Worm (Caenorhabditis elegans) whole organism, early embryonic: Measurements from ENCODE around the gene ZC190.7.
"Not testable (repeated sequence)": the region's sequence is repeated elsewhere in the genome, so short reads cannot be mapped to it uniquely, and the experiment has no call there.

ENCODE experiments used
- B0310.2 ChIP-seq: sonication (generic microtip); optimal IDR thresholded peaks from 2 replicates; lab custom pipeline; 2016; ENCODE audit warnings: mild to moderate bottlenecking, missing genetic modification characterization, missing compliant biosample characterization
- F13C5.2 ChIP-seq: sonication (generic microtip); optimal IDR thresholded peaks from 2 replicates; lab custom pipeline; 2017; ENCODE audit warnings: mild to moderate bottlenecking, missing genetic modification characterization, inconsistent platforms, missing compliant biosample characterization
- aly-1 ChIP-seq: sonication (generic microtip); optimal IDR thresholded peaks from 2 replicates; lab custom pipeline; 2016; ENCODE audit warnings: missing genetic modification characterization, missing compliant biosample characterization
- ama-1 ChIP-seq: fragments of 150-350 bp; optimal IDR thresholded peaks from 2 replicates; lab custom pipeline; 2014
- ceh-13 ChIP-seq: fragments of 200-800 bp; sonication (Bioruptor generic); optimal IDR thresholded peaks from 2 replicates; lab custom pipeline; 2018; ENCODE audit warnings: mild to moderate bottlenecking, missing genetic modification characterization, missing compliant biosample characterization
- ceh-36 ChIP-seq: sonication (generic microtip); optimal IDR thresholded peaks from 2 replicates; lab custom pipeline; 2016; ENCODE audit warnings: missing genetic modification characterization, inconsistent platforms, missing compliant biosample characterization
- ets-7 ChIP-seq: sonication (generic microtip); optimal IDR thresholded peaks from 2 replicates; lab custom pipeline; 2016; ENCODE audit warnings: missing genotype, missing genetic modification characterization, missing compliant biosample characterization
- flt-1 ChIP-seq: fragments of 200-800 bp; sonication (Bioruptor generic); IDR thresholded peaks from 2 replicates; pipeline ENCODE4 v1.3.6; 2022; ENCODE audit warnings: missing genetic modification characterization, missing compliant biosample characterization
- hmbx-1 ChIP-seq: sonication (generic microtip); optimal IDR thresholded peaks from 2 replicates; lab custom pipeline; 2016; ENCODE audit warnings: mild to moderate bottlenecking, missing genetic modification characterization, missing compliant biosample characterization
- hmg-4 ChIP-seq: fragments of 200-800 bp; sonication (Bioruptor generic); optimal IDR thresholded peaks from 2 replicates; lab custom pipeline; 2018; ENCODE audit warnings: mild to moderate bottlenecking, missing genetic modification characterization, missing compliant biosample characterization
- hnd-1 ChIP-seq: sonication (generic microtip); optimal IDR thresholded peaks from 2 replicates; lab custom pipeline; 2016; ENCODE audit warnings: missing genetic modification characterization, missing compliant biosample characterization
- pes-1 ChIP-seq: fragments of 200-800 bp; sonication (Bioruptor generic); IDR thresholded peaks from 2 replicates; pipeline ENCODE4 v1.3.6; 2022; ENCODE audit warnings: missing genetic modification reagents, missing genetic modification characterization, missing compliant biosample characterization
- scrt-1 ChIP-seq: fragments of 200-800 bp; sonication (Bioruptor generic); IDR thresholded peaks from 2 replicates; pipeline ENCODE4 v1.3.6; 2022; ENCODE audit warnings: missing genetic modification characterization, missing compliant biosample characterization
- sea-1 ChIP-seq: fragments of 200-800 bp; sonication (Bioruptor generic); conservative IDR thresholded peaks from 2 replicates; pipeline ENCODE4 v1.3.6; 2022; ENCODE audit warnings: missing genetic modification characterization, missing compliant biosample characterization
- tbx-11 ChIP-seq: fragments of 200-800 bp; sonication (Bioruptor generic); IDR thresholded peaks from 2 replicates; pipeline ENCODE4 v1.3.6; 2022; ENCODE audit warnings: missing genetic modification characterization, missing compliant biosample characterization
- tbx-37 ChIP-seq: fragments of 200-800 bp; sonication (Bioruptor generic); conservative IDR thresholded peaks from 2 replicates; pipeline ENCODE4 v1.3.6; 2022; ENCODE audit warnings: missing genetic modification reagents, missing genetic modification characterization, missing compliant biosample characterization
- tra-4 ChIP-seq: sonication (generic microtip); optimal IDR thresholded peaks from 2 replicates; lab custom pipeline; 2017; ENCODE audit warnings: missing genetic modification characterization, missing compliant biosample characterization

The ZC190.7 gene

ce11 chrV:8686764-8687163 is at the start of gene ZC190.7:
TSS of gene ZC190.7 (minus strand) at chrV:8686864.
- TF ChIP-seq scrt-1 (GFP tag; lab: Robert Waterston, UW): no peak

DNA sequence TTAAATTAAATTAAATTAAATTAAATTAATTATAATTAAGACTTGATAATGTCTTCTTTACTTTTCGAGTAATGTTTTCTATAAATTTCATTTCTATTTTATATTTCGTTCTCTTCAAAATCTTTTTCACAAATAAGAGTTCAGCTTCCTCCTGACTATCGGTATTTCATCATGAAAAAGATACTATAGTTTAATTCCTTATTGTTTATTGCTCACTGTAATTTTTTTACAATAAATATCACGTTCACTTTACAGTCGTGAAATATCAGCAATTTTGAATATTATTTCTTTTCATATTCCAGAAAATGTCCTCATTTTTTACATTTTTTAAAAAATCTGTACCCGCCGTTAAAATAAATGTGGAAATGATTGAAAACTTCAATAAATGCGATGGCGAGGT is 49.7 kb upstream of the ZC190.7 start, which contains the start of gene ZC196.3:
ZC196.3 (plus strand) TSS at position 301 of the 400 bp plus-strand sequence.
- TF ChIP-seq F13C5.2 (tag; lab: Kevin White, UChicago) (no peak), hmg-4 (GFP tag; lab: Kevin White, UChicago) (no peak), ceh-36 (tag; lab: Kevin White, UChicago) (no peak), tbx-11 (no peak), ceh-13 (GFP tag; lab: Kevin White, UChicago) (no peak), ama-1 (lab: Kevin White, UChicago) (no peak), flt-1 (no peak), tra-4 (tag; lab: Kevin White, UChicago) (no peak), aly-1 (tag; lab: Kevin White, UChicago) (no peak), tbx-37 (GFP tag; lab: Robert Waterston, UW) (no peak), ets-7 (tag; lab: Kevin White, UChicago) (no peak), hmbx-1 (tag; lab: Kevin White, UChicago) (no peak), pes-1 (GFP tag; lab: Robert Waterston, UW) (no peak), sea-1 (GFP tag; lab: Robert Waterston, UW) (no peak), scrt-1 (GFP tag; lab: Robert Waterston, UW) (no peak), B0310.2 (tag; lab: Kevin White, UChicago) (no peak)

DNA sequence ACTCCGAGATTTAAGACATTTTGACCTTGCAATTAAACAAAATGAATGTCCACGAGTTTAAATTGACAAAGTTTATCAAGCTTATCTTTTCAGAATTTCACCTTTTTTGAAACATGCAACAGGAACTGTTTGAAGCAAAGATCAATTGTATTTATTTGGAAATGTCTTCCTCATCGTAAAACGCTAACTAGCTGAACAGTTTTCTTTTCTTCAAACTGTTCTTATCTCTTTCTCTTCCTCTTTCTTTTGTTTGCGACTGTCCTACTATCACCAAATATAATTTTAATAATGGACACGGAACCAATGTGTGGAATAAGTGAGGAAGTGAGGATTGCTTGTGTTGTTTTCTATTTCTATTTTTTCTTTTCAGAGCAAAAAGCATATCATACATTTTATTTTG is 46.3 kb upstream of the ZC190.7 start, which contains the start of gene ZC196.4:
ZC196.4 (plus strand) TSS at position 173 of the 400 bp plus-strand sequence.
- no peak for TF ChIP-seq hnd-1 (tag; lab: Kevin White, UChicago)
- no peak for TF ChIP-seq B0310.2 (tag; lab: Kevin White, UChicago)
- no peak for TF ChIP-seq tra-4 (tag; lab: Kevin White, UChicago)
- no peak for TF ChIP-seq F13C5.2 (tag; lab: Kevin White, UChicago)
- no peak for TF ChIP-seq ama-1 (lab: Kevin White, UChicago)
- no peak for TF ChIP-seq scrt-1 (GFP tag; lab: Robert Waterston, UW)
- TF ChIP-seq flt-1: no peak
- TF ChIP-seq tbx-11: no peak
- no peak for TF ChIP-seq ceh-13 (GFP tag; lab: Kevin White, UChicago)

DNA sequence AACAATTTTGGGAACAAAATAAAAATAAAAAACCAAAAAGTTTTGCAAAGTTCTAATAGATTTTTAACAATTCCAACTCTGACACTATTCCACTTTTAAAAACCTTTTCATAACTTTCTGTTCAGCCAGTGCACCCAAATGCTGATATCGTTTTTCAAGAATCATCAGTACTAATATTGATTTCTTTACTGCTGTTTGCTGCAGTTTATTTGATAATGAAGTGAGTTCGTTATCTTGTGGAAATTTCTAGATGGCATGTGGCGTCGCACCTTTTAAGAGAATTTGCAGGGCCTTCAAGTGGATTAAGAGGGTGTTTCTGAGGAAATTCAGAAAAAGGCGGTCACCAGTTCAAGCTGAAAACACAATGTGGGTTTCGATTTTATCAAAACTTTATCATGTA is 44.3 kb upstream of the ZC190.7 start:
- TF ChIP-seq pes-1 (GFP tag; lab: Robert Waterston, UW) (no peak), tbx-37 (GFP tag; lab: Robert Waterston, UW) (no peak), hmbx-1 (tag; lab: Kevin White, UChicago) (no peak), hnd-1 (tag; lab: Kevin White, UChicago) (no peak), aly-1 (tag; lab: Kevin White, UChicago) (no peak), sea-1 (GFP tag; lab: Robert Waterston, UW) (no peak), ets-7 (tag; lab: Kevin White, UChicago) (no peak), flt-1 (no peak), tbx-11 (no peak), scrt-1 (GFP tag; lab: Robert Waterston, UW) (no peak), B0310.2 (tag; lab: Kevin White, UChicago) (no peak), ceh-36 (tag; lab: Kevin White, UChicago) (no peak), ceh-13 (GFP tag; lab: Kevin White, UChicago) (no peak), tra-4 (tag; lab: Kevin White, UChicago) (no peak), ama-1 (lab: Kevin White, UChicago) (no peak), F13C5.2 (tag; lab: Kevin White, UChicago) (no peak), hmg-4 (GFP tag; lab: Kevin White, UChicago) (no peak)

ce11 chrV:8729100-8729499 is 42.4 kb upstream of the ZC190.7 start, which contains the start of gene ZC196.5:
TSS of gene ZC196.5 (plus strand) at chrV:8729400.
- TF ChIP-seq pes-1 (GFP tag; lab: Robert Waterston, UW) (no peak), flt-1 (no peak), sea-1 (GFP tag; lab: Robert Waterston, UW) (no peak), hmg-4 (GFP tag; lab: Kevin White, UChicago) (no peak), F13C5.2 (tag; lab: Kevin White, UChicago) (no peak)

DNA sequence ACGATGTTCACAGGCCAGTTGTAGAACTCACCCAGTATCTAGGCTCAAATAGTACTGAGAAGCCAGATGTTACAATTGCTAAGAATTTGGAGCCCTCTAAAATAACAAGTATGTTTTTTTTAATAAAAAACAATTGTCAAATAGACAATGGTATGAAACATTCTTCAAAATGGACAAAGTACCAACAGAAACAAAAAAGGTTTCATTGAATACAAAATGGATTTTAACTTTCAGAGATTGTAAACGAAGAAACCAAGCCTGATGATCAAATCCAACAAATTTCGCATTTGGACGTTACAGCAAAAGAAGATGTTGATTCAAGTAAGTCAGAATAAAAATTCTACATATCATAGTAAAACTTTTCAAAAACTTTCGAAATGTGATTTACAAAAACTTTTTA is 40.4 kb upstream of the ZC190.7 start, which contains the start of gene ZC196.9:
ZC196.9 (minus strand) TSS at position 101 of the 400 bp plus-strand sequence.
- TF ChIP-seq scrt-1 (GFP tag; lab: Robert Waterston, UW) (no peak), tbx-11 (no peak), aly-1 (tag; lab: Kevin White, UChicago) (no peak), ets-7 (tag; lab: Kevin White, UChicago) (no peak), ceh-36 (tag; lab: Kevin White, UChicago) (no peak), ama-1 (lab: Kevin White, UChicago) (no peak), sea-1 (GFP tag; lab: Robert Waterston, UW) (no peak), tra-4 (tag; lab: Kevin White, UChicago) (no peak), pes-1 (GFP tag; lab: Robert Waterston, UW) (no peak), tbx-37 (GFP tag; lab: Robert Waterston, UW) (no peak), ceh-13 (GFP tag; lab: Kevin White, UChicago) (no peak), F13C5.2 (tag; lab: Kevin White, UChicago) (no peak), hnd-1 (tag; lab: Kevin White, UChicago) (no peak), B0310.2 (tag; lab: Kevin White, UChicago) (no peak), hmbx-1 (tag; lab: Kevin White, UChicago) (no peak), flt-1 (no peak), hmg-4 (GFP tag; lab: Kevin White, UChicago) (no peak)

ce11 chrV:8726228-8726627 is 39.6 kb upstream of the ZC190.7 start, which contains the start of gene droe-8:
TSS of gene droe-8 (plus strand) at chrV:8726528.
- not testable (repeated sequence) for TF ChIP-seq scrt-1 (GFP tag; lab: Robert Waterston, UW); B0310.2 (tag; lab: Kevin White, UChicago); tbx-11
